Fruit fly (Drosophila melanogaster) whole organism, prepupa: ENCODE data around the gene CG13699.

Experiments
- CG11762 ChIP-seq: fragments of 200-800 bp; sonication (Bioruptor generic); optimal IDR thresholded peaks from 3 replicates; lab custom pipeline; 2016; ENCODE audit warnings: missing biosample characterization, missing genetic modification characterization; ENCODE audit not compliant: insufficient read depth
- CG11902 ChIP-seq: fragments of 200-800 bp; sonication (Bioruptor generic); optimal IDR thresholded peaks from 3 replicates; lab custom pipeline; 2016; ENCODE audit warnings: missing biosample characterization, missing genetic modification characterization
- CG16779 ChIP-seq: fragments of 200-800 bp; sonication (Bioruptor generic); optimal IDR thresholded peaks from 3 replicates; lab custom pipeline; 2017; ENCODE audit warnings: missing biosample characterization, mild to moderate bottlenecking, missing genetic modification characterization
- CG3032 ChIP-seq: fragments of 200-800 bp; optimal IDR thresholded peaks from 2 replicates; lab custom pipeline; 2019; ENCODE audit warnings: missing biosample characterization, mild to moderate bottlenecking, missing genetic modification characterization, moderate library complexity
- CG31627 ChIP-seq: fragments of 200-800 bp; sonication (Bioruptor generic); optimal IDR thresholded peaks from 3 replicates; lab custom pipeline; 2016; ENCODE audit warnings: missing biosample characterization, missing genetic modification characterization
- CG34406 ChIP-seq: fragments of 200-800 bp; sonication (Bioruptor generic); optimal IDR thresholded peaks from 3 replicates; lab custom pipeline; 2016; ENCODE audit warnings: missing biosample characterization, missing genetic modification characterization
- CG3919 ChIP-seq: fragments of 200-800 bp; sonication (Bioruptor generic); optimal IDR thresholded peaks from 3 replicates; lab custom pipeline; 2016; ENCODE audit warnings: missing biosample characterization, missing genetic modification characterization
- CG6163 ChIP-seq: fragments of 200-800 bp; sonication (Bioruptor generic); IDR thresholded peaks from 3 replicates; pipeline ENCODE4 v1.3.6; 2022; ENCODE audit warnings: missing biosample characterization, missing genetic modification characterization
- CG6808 ChIP-seq: fragments of 200-800 bp; sonication (Bioruptor generic); optimal IDR thresholded peaks from 3 replicates; lab custom pipeline; 2017; ENCODE audit warnings: missing biosample characterization, missing genetic modification characterization, mild to moderate bottlenecking, moderate library complexity, missing genetic modification reagents
- CG7368 ChIP-seq: fragments of 200-800 bp; sonication (Bioruptor generic); optimal IDR thresholded peaks from 3 replicates; lab custom pipeline; 2016; ENCODE audit warnings: missing biosample characterization, missing genetic modification characterization
- CG8119 ChIP-seq: fragments of 200-800 bp; sonication (Bioruptor generic); IDR thresholded peaks from 3 replicates; pipeline ENCODE4 v1.3.6; 2022; ENCODE audit warnings: missing biosample characterization, missing genetic modification characterization
- CG8319 ChIP-seq: fragments of 200-800 bp; sonication (Bioruptor generic); optimal IDR thresholded peaks from 3 replicates; lab custom pipeline; 2016; ENCODE audit warnings: missing biosample characterization, missing genetic modification characterization
- Eip78C ChIP-seq: fragments of 200-800 bp; sonication (Bioruptor generic); peaks from one replicate; lab custom pipeline; 2016; ENCODE audit warnings: missing biosample characterization, missing genetic modification characterization
- Ets21C ChIP-seq: fragments of 200-800 bp; sonication (Bioruptor generic); optimal IDR thresholded peaks from 3 replicates; lab custom pipeline; 2016; ENCODE audit warnings: missing biosample characterization, missing genetic modification characterization
- Ets96B ChIP-seq: fragments of 200-800 bp; optimal IDR thresholded peaks from 2 replicates; lab custom pipeline; 2019; ENCODE audit warnings: missing biosample characterization, mild to moderate bottlenecking, missing genetic modification characterization, moderate library complexity
- Hr38 ChIP-seq: sonication (Bioruptor generic); optimal IDR thresholded peaks from 2 replicates; lab custom pipeline; 2016; ENCODE audit warnings: missing biosample characterization, missing genetic modification characterization
- Hr39 ChIP-seq: fragments of 200-800 bp; sonication (Bioruptor generic); optimal IDR thresholded peaks from 2 replicates; lab custom pipeline; 2016; ENCODE audit warnings: missing biosample characterization, missing genetic modification characterization
- Lpt ChIP-seq: fragments of 200-800 bp; sonication (Bioruptor generic); optimal IDR thresholded peaks from 3 replicates; lab custom pipeline; 2016; ENCODE audit warnings: missing biosample characterization, missing genetic modification characterization
- Met ChIP-seq: fragments of 200-800 bp; sonication (Bioruptor generic); optimal IDR thresholded peaks from 3 replicates; lab custom pipeline; 2016; ENCODE audit warnings: missing biosample characterization, missing genetic modification characterization
- OdsH ChIP-seq: fragments of 200-800 bp; sonication (Bioruptor generic); optimal IDR thresholded peaks from 3 replicates; lab custom pipeline; 2016; ENCODE audit warnings: missing biosample characterization, missing genetic modification characterization
- Sox102F ChIP-seq: fragments of 200-800 bp; sonication (Bioruptor generic); optimal IDR thresholded peaks from 2 replicates; lab custom pipeline; 2016; ENCODE audit warnings: missing biosample characterization, mild to moderate bottlenecking, missing genetic modification characterization
- Sox14 ChIP-seq: fragments of 200-800 bp; sonication (Bioruptor generic); optimal IDR thresholded peaks from 3 replicates; lab custom pipeline; 2016; ENCODE audit warnings: missing biosample characterization, missing genetic modification characterization
- achi ChIP-seq: fragments of 200-800 bp; sonication (Bioruptor generic); optimal IDR thresholded peaks from 3 replicates; lab custom pipeline; 2016; ENCODE audit warnings: missing biosample characterization, missing genetic modification characterization
- acj6 ChIP-seq: fragments of 200-800 bp; sonication (Bioruptor generic); optimal IDR thresholded peaks from 3 replicates; lab custom pipeline; 2016; ENCODE audit warnings: missing biosample characterization, missing genetic modification characterization
- dsx ChIP-seq: fragments of 200-800 bp; optimal IDR thresholded peaks from 3 replicates; lab custom pipeline; 2019; ENCODE audit warnings: missing biosample characterization, mild to moderate bottlenecking, missing genetic modification characterization, moderate library complexity; ENCODE audit not compliant: poor library complexity, severe bottlenecking
- eg ChIP-seq: fragments of 200-800 bp; sonication (Bioruptor generic); IDR thresholded peaks from 3 replicates; pipeline ENCODE4 v1.3.6; 2022; ENCODE audit warnings: missing biosample characterization, missing genetic modification characterization
- fd85E ChIP-seq: fragments of 200-800 bp; sonication (Bioruptor generic); optimal IDR thresholded peaks from 3 replicates; lab custom pipeline; 2016; ENCODE audit warnings: missing biosample characterization, missing genetic modification characterization
- fkh ChIP-seq: fragments of 200-800 bp; sonication (Bioruptor generic); optimal IDR thresholded peaks from 3 replicates; lab custom pipeline; 2017; ENCODE audit warnings: missing biosample characterization, mild to moderate bottlenecking, missing genetic modification characterization, moderate library complexity
- lz ChIP-seq: fragments of 200-800 bp; sonication (Bioruptor generic); optimal IDR thresholded peaks from 3 replicates; lab custom pipeline; 2016; ENCODE audit warnings: missing biosample characterization, missing genetic modification characterization
- net ChIP-seq: fragments of 200-800 bp; sonication (Bioruptor generic); optimal IDR thresholded peaks from 3 replicates; lab custom pipeline; 2016; ENCODE audit warnings: missing biosample characterization, missing genetic modification characterization
- pdm3 ChIP-seq: fragments of 200-800 bp; sonication (Bioruptor generic); optimal IDR thresholded peaks from 3 replicates; lab custom pipeline; 2016; ENCODE audit warnings: missing biosample characterization, missing genetic modification characterization
- salr ChIP-seq, 2 experiments: fragments of 200-800 bp; sonication (Bioruptor generic); optimal IDR thresholded peaks; 3 replicates each; lab custom pipeline; 2016 to 2018; ENCODE audit warnings: missing biosample characterization in 2 of 2, missing genetic modification characterization in 2 of 2, mild to moderate bottlenecking in 1 of 2
- spab ChIP-seq: fragments of 200-800 bp; sonication (Bioruptor generic); optimal IDR thresholded peaks from 2 replicates; lab custom pipeline; 2017; ENCODE audit warnings: missing biosample characterization, mild to moderate bottlenecking, missing genetic modification characterization, missing genetic modification reagents
- ss ChIP-seq, 2 experiments: fragments of 200-800 bp; sonication (Bioruptor generic); optimal IDR thresholded peaks; 2 replicates in 1 of 2; 3 replicates in 1 of 2; lab custom pipeline; 2017 to 2018; ENCODE audit warnings: mild to moderate bottlenecking in 2 of 2, missing biosample characterization in 2 of 2, missing genetic modification characterization in 2 of 2, moderate library complexity in 1 of 2
- svp ChIP-seq: fragments of 200-800 bp; sonication (Bioruptor generic); peaks from one replicate; lab custom pipeline; 2016; ENCODE audit warnings: missing biosample characterization, missing genetic modification characterization

CG13699 gene

DNA sequence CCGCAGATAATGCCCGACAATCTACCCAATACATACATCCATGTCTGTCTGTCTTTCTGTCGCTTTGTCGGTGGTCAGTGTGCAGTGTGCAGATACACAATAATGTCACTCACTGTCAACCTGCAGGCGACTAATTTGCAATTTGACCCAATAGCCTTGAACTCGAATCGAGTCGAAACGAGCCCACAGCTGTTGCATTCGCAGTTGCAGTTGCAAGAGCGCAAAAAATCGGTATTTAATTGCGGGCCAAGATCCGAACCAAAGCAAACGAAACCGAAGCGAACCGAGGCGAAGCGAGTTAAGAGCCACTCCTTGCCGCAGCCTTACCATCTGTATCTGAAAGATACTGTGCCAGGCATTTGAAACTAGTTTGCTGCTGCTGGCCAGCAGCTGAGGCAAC is 12.5 kb upstream of the CG13699 start:
- TF ChIP-seq achi (GFP tag; lab: Kevin White, UChicago) (no peak), fkh (GFP tag; lab: Kevin White, UChicago) (no peak), CG3032 (tag; lab: Kevin White, UChicago) (no peak), pdm3 (GFP tag; lab: Kevin White, UChicago) (no peak), Ets21C (GFP tag; lab: Kevin White, UChicago) (no peak)

DNA sequence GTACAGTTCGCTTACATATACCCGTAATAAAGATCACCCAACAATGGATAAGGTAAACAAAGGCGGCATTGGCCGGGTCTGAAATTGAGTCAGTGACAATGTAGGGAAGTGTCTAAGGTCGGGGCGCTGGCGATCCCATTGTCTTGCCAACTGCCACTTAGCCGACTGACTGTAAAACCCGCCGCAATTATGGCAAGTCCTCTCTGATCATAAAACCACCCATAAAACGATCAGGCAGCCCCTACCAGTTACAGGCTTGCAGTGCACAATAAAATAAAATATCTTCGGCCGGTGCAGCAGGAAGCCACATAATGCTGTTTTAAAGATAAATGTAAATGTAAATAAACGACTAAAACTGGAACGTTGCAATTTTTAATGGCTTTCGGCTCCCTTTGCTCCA is 11.3 kb upstream of the CG13699 start:
- TF ChIP-seq Eip78C (GFP tag; lab: Kevin White, UChicago) (peak; percentile 43), dsx (GFP tag; lab: Kevin White, UChicago) (peak; percentile 32), lz (GFP tag; lab: Kevin White, UChicago) (no peak)

DNA sequence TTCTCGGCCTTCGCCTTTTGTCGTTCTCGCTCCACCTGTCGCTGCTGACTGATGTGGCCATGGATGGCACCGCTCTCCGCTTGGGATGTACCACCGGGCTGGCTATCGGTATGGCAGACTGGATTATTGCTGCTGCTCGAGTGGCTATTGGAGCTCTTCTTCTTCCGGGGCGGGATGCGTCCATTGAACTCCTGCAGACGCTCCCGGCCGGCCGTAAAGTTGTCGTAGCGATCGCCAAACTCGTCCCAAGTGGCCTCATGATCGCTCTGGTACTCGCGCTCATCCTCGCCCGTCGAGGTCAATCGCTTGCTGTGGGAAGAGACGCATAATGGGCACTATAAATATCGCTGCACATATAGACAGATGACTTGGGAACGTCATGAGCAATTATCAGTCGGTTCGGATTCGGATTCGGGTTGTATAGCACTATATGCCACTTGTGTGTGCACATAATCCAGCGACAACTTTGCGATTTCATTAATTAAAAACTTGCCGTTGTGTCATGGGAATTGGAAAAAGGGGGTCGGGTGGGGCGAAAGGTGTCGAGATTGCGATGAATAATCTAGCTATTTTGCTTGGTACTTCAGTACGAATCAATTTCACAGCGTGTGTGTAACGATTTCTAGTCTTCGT is 9.9 kb upstream of the CG13699 start:
- peak; percentile 33 for TF ChIP-seq svp
- no peak for TF ChIP-seq CG3032 (tag; lab: Kevin White, UChicago)
- TF ChIP-seq Sox102F (GFP tag; lab: Kevin White, UChicago) = no peak
- TF ChIP-seq eg (GFP tag; lab: Robert Waterston, UW) = no peak
- TF ChIP-seq CG31627 (GFP tag; lab: Kevin White, UChicago) = no peak
- TF ChIP-seq Met (GFP tag; lab: Kevin White, UChicago) = no peak
- no peak for TF ChIP-seq Lpt (GFP tag; lab: Kevin White, UChicago)
- no peak for TF ChIP-seq spab (GFP tag; lab: Kevin White, UChicago)
- no peak for TF ChIP-seq CG8119 (GFP tag; lab: Robert Waterston, UW)
- TF ChIP-seq fkh (GFP tag; lab: Kevin White, UChicago) = no peak
- no peak for TF ChIP-seq CG6163
- TF ChIP-seq Eip78C (GFP tag; lab: Kevin White, UChicago) = peak; percentile 22
- TF ChIP-seq CG34406 (GFP tag; lab: Kevin White, UChicago) = no peak
- TF ChIP-seq acj6 (GFP tag; lab: Kevin White, UChicago) = no peak
- TF ChIP-seq fd85E (GFP tag; lab: Kevin White, UChicago) = no peak
- no peak for TF ChIP-seq CG16779 (tag; lab: Kevin White, UChicago)

- TF ChIP-seq CG6808 (no peak), Ets96B (tag; lab: Kevin White, UChicago) (no peak), ss (GFP tag; optimal IDR thresholded peaks at IDR 0.05; lab: Kevin White, UChicago) (peak in 1 of 2 experiments; percentile 9)
Observed at dm6 chr3L:18171093-18171492, 8.8 kb upstream of the CG13699 start.

DNA sequence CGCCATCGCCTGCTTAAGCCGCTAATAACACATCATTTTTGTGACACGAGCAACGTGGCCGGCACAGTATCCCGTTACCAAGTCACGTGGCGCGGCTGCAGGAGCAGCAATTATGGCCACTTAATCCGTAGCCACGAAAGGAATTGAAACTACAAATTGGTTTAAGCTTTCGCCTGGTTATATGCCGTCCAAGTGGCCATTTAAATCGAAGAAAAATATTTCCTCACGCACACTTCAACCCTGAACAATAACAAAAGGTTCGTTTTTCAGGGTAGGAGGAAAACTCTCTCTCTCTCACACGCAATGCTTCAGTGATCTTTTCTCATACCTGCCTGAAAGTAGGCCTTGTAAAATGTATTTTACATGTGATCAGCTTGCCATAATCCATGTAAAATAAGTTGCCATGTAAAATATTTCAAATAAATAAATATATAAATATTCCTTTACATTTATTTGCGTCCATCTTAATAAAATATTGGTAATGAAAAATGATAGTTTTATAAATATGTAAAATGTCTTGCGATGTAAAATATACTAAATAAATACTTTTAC is 4.7 kb upstream of the CG13699 start:
- TF ChIP-seq CG8319 (GFP tag; lab: Kevin White, UChicago) (no peak), Ets96B (tag; lab: Kevin White, UChicago) (no peak), salr (GFP tag; optimal IDR thresholded peaks at IDR 0.05; lab: Kevin White, UChicago) (no peak), CG34406 (GFP tag; lab: Kevin White, UChicago) (no peak), net (GFP tag; lab: Kevin White, UChicago) (no peak), CG11762 (GFP tag; lab: Kevin White, UChicago) (no peak), Sox14 (GFP tag; lab: Kevin White, UChicago) (no peak), Sox102F (GFP tag; lab: Kevin White, UChicago) (no peak), OdsH (GFP tag; lab: Kevin White, UChicago) (no peak), CG3919 (GFP tag; lab: Kevin White, UChicago) (no peak), CG7368 (GFP tag; lab: Kevin White, UChicago) (no peak), Hr38 (GFP tag; lab: Kevin White, UChicago) (no peak), CG6163 (no peak; the same call in 2 of the 3 replicates), Hr39 (GFP tag; lab: Kevin White, UChicago) (no peak), CG11902 (GFP tag; lab: Kevin White, UChicago) (no peak), fkh (GFP tag; lab: Kevin White, UChicago) (no peak)
- TF ChIP-seq, all 60 proteins: peak for 0
